Fruit fly (Drosophila melanogaster): ENCODE data around the gene CG5421.

CG5421 gene

DNA sequence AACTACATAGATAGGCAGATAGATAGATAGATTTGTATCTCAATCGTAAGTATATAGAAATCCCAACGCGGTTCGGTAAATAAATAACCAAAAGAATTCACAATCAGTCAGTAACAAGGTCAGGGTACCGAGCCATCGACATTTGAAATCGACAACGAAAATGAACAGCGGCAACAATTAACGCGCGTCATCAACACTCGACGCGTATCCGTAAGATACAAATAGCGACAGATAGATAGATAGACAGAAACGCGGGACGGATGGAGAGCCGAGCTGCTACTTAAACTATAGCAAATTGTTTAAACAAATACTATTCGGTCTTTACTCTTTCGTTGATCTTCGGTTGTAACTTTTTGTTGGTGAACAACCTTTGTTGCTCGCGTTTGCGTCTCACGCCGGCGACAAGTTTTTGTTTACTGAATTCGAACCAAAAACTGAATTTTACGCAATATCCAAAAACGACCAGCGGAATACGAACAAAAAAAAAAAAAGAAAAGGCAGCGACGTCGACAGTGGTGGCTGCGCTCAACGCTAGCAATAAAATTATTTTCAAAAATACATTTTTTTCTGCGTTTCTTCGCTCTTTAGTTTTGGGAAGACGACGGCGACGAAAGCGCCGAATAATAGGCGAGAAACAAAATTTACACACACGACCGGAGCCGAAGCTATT, 45.3 kb upstream of the CG5421 start (continued):
- TF ChIP-seq CG31388 (GFP tag; optimal IDR thresholded peaks at IDR 0.05) (no peak), CG10543 (GFP tag; optimal IDR thresholded peaks at IDR 0.05) (peak; percentile 67), sd (tag; optimal IDR thresholded peaks at IDR 0.05) (peak; percentile 80), ranshi (GFP tag; IDR thresholded peaks at IDR 0.05) (no peak), Side (GFP tag; optimal IDR thresholded peaks at IDR 0.05) (no peak), zen (tag; optimal IDR thresholded peaks at IDR 0.05) (no peak), Six4 (GFP tag; optimal IDR thresholded peaks at IDR 0.05) (no peak), CG9609 (GFP tag; optimal IDR thresholded peaks at IDR 0.05) (no peak), CG15011 (GFP tag; optimal IDR thresholded peaks at IDR 0.05) (no peak), CG18599 (GFP tag; optimal IDR thresholded peaks at IDR 0.05) (no peak), rib (GFP tag; IDR thresholded peaks at IDR 0.05) (no peak), Hey (tag; optimal IDR thresholded peaks at IDR 0.05) (no peak), CG14965 (GFP tag; optimal IDR thresholded peaks at IDR 0.05; ENCODE audit: borderline replicate concordance) (no peak), sug (tag; optimal IDR thresholded peaks at IDR 0.05) (no peak), Bteb2 (GFP tag; optimal IDR thresholded peaks at IDR 0.05) (no peak), dysf (GFP tag; IDR thresholded peaks at IDR 0.05) (no peak), PHDP (tag; optimal IDR thresholded peaks at IDR 0.05) (no peak), Xbp1 (GFP tag; optimal IDR thresholded peaks at IDR 0.05) (no peak), HHEX (GFP tag; optimal IDR thresholded peaks at IDR 0.05) (peak; percentile 1), Lpt (GFP tag; optimal IDR thresholded peaks at IDR 0.05) (no peak), CG5180 (GFP tag; optimal IDR thresholded peaks at IDR 0.05) (no peak), CG17612 (GFP tag; IDR thresholded peaks at IDR 0.05) (no peak), ci (GFP tag; IDR thresholded peaks at IDR 0.05) (peak; percentile 39; the same call in 1 of the 3 replicates), pan (optimal IDR thresholded peaks at IDR 0.05) (no peak), pan (GFP tag; optimal IDR thresholded peaks at IDR 0.05 in 1 of 2, IDR thresholded peaks at IDR 0.05 in 1 of 2) (no peak), CG13894 (tag; optimal IDR thresholded peaks at IDR 0.05) (peak; percentile 31), Pdp1 (GFP tag; optimal IDR thresholded peaks at IDR 0.05) (peak in 1 of 2 experiments; percentile 40), Hr78 (GFP tag; optimal IDR thresholded peaks at IDR 0.05) (no peak), CG34422 (GFP tag; IDR thresholded peaks at IDR 0.05) (no peak), CG18476 (GFP tag; optimal IDR thresholded peaks at IDR 0.05) (no peak), h (optimal IDR thresholded peaks at IDR 0.05) (no peak), CG17802 (tag; optimal IDR thresholded peaks at IDR 0.05) (no peak), CG6689 (GFP tag; IDR thresholded peaks at IDR 0.05) (0 out of 2 replicates have a peak, but pooled peaks have one; percentile 17), CG6683 (GFP tag; optimal IDR thresholded peaks at IDR 0.05) (no peak)

DNA sequence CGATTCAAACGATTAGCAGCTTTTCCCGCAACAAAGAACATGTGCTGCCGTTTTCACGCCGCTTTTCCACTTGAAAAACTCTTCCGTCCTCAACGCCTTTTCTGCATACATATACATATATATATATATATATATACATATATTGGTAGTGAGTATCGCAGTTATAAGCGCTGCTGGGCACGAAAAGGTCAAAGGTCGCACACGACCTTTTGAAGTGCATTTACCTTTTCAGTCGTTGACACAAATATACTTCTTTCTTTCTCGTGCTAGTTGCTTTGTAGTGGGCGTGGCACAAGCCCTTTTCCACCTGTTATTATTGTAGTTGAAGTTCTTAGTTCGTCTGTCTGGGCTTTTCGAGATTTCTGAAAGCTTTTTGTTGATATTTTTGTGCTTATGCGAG, 41.5 kb upstream of the CG5421 start:
- TF ChIP-seq Atf3 (GFP tag; optimal IDR thresholded peaks at IDR 0.05) (no peak), slp2 (GFP tag; optimal IDR thresholded peaks at IDR 0.05) (no peak), tio (GFP tag; optimal IDR thresholded peaks at IDR 0.05) (no peak), CG12769 (tag; optimal IDR thresholded peaks at IDR 0.05) (no peak), chinmo (GFP tag; IDR thresholded peaks at IDR 0.05; ENCODE audit: partially characterized antibody) (0 out of 4 replicates have a peak, but pooled peaks have one; percentile 7), zfh1 (GFP tag; IDR thresholded peaks at IDR 0.05) (no peak), run (tag; optimal IDR thresholded peaks at IDR 0.05) (no peak), CG31224 (GFP tag; IDR thresholded peaks at IDR 0.05) (peak; percentile 28; the same call in 1 of the 2 replicates), so (GFP tag; IDR thresholded peaks at IDR 0.05) (no peak), Oaz (GFP tag; IDR thresholded peaks at IDR 0.05) (no peak), Dip3 (GFP tag; optimal IDR thresholded peaks at IDR 0.05) (no peak), pita (GFP tag; optimal IDR thresholded peaks at IDR 0.05) (no peak), org-1 (GFP tag; optimal IDR thresholded peaks at IDR 0.05) (no peak), Camta (GFP tag; optimal IDR thresholded peaks at IDR 0.05) (no peak), Hr78 (GFP tag; optimal IDR thresholded peaks at IDR 0.05) (peak in 1 of 2 experiments; percentile 90)

All from whole organism, embryonic.